Worm (Caenorhabditis elegans) whole organism, L4 larva: ENCODE results near the gene spig-1.

ENCODE experiments used
- F49E8.2 ChIP-seq: sonication (generic microtip); optimal IDR thresholded peaks from 2 replicates; lab custom pipeline; 2016; ENCODE audit warnings: missing compliant biosample characterization, mild to moderate bottlenecking, missing genetic modification characterization, borderline replicate concordance
- T20F7.1 ChIP-seq: fragments of 200-800 bp; sonication (Bioruptor generic); optimal IDR thresholded peaks from 2 replicates; lab custom pipeline; 2018; ENCODE audit warnings: mild to moderate bottlenecking, missing genetic modification characterization, missing compliant biosample characterization
- ZK546.5 ChIP-seq, 2 experiments: sonication (generic microtip); optimal IDR thresholded peaks; 2 replicates each; lab custom pipeline; 2017; ENCODE audit warnings: missing biosample characterization in 2 of 2, missing genetic modification characterization in 2 of 2
- aly-2 ChIP-seq: sonication (generic microtip); optimal IDR thresholded peaks from 2 replicates; lab custom pipeline; 2018; ENCODE audit warnings: missing biosample characterization, missing genetic modification characterization
- hlh-11 ChIP-seq: fragments of 200-800 bp; sonication (Bioruptor generic); optimal IDR thresholded peaks from 2 replicates; lab custom pipeline; 2018; ENCODE audit warnings: mild to moderate bottlenecking, missing genetic modification characterization, missing compliant biosample characterization
- lin-13 ChIP-seq: fragments of 150-350 bp; optimal IDR thresholded peaks from 2 replicates; lab custom pipeline; 2014; ENCODE audit warnings: missing biosample characterization, missing genetic modification reagents, missing genetic modification characterization
- mep-1 ChIP-seq: fragments of 150-350 bp; sonication (generic microtip); optimal IDR thresholded peaks from 3 replicates; lab custom pipeline; 2014; ENCODE audit warnings: missing biosample characterization, missing genetic modification characterization
- nhr-11 ChIP-seq: fragments of 150-350 bp; optimal IDR thresholded peaks from 2 replicates; lab custom pipeline; 2014; ENCODE audit warnings: missing biosample characterization, missing genetic modification characterization
- nhr-237 ChIP-seq: sonication (generic microtip); optimal IDR thresholded peaks from 2 replicates; lab custom pipeline; 2017; ENCODE audit warnings: missing biosample characterization, missing genetic modification characterization
- nhr-48 ChIP-seq: sonication (generic microtip); optimal IDR thresholded peaks from 2 replicates; lab custom pipeline; 2016; ENCODE audit warnings: mild to moderate bottlenecking, missing genetic modification characterization, missing compliant biosample characterization
- pqm-1 ChIP-seq: sonication (generic microtip); optimal IDR thresholded peaks from 2 replicates; lab custom pipeline; 2017; ENCODE audit warnings: missing biosample characterization, missing genetic modification characterization
- saeg-2 ChIP-seq: fragments of 200-800 bp; sonication (Bioruptor generic); IDR thresholded peaks from 2 replicates; pipeline ENCODE4 v1.3.6; 2022; ENCODE audit warnings: missing genetic modification reagents, missing genetic modification characterization, missing compliant biosample characterization
- sdz-12 ChIP-seq: fragments of 200-800 bp; sonication (Bioruptor generic); optimal IDR thresholded peaks from 2 replicates; lab custom pipeline; 2018; ENCODE audit warnings: mild to moderate bottlenecking, missing genetic modification characterization, missing compliant biosample characterization
- snpc-1.2 ChIP-seq: fragments of 200-800 bp; sonication (Bioruptor generic); IDR thresholded peaks from 2 replicates; pipeline ENCODE4 v1.3.6; 2022; ENCODE audit warnings: missing genetic modification reagents, missing genetic modification characterization, missing compliant biosample characterization

DNA sequence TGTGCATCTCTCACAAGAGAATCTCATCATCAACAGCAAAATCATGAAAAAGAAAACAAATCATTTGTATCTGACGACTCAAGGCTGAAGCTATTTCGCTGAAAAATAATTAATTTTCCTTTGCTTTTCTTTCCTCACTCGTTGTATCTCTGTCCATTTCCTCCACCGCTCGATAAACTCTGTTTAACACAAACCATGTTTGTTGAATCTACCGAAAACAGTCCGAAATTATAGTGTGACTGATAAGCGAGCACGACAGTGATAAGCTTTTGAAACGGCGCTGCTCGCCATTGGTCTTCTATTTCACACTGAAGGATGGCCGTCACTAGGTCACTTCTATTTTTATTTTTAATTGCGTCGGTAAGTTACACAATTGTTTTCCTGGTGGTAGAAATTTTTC is 24.1 kb downstream of the spig-1 start, which contains the start of gene npa-1:
- TF ChIP-seq saeg-2 (GFP tag; lab: Robert Waterston, UW) (no peak), pqm-1 (tag; lab: Kevin White, UChicago) (peak; percentile 60), aly-2 (tag; lab: Kevin White, UChicago) (no peak), snpc-1.2 (GFP tag; lab: Robert Waterston, UW) (no peak), nhr-237 (tag; lab: Kevin White, UChicago) (no peak), nhr-48 (tag; lab: Kevin White, UChicago) (no peak), lin-13 (GFP tag; lab: Kevin White, UChicago) (no peak), F49E8.2 (tag; lab: Kevin White, UChicago) (no peak), T20F7.1 (GFP tag; lab: Kevin White, UChicago) (no peak), mep-1 (tag; lab: Kevin White, UChicago) (no peak), sdz-12 (GFP tag; lab: Kevin White, UChicago) (no peak), hlh-11 (tag; lab: Kevin White, UChicago) (peak; percentile 61), nhr-11 (no peak), ZK546.5 (tag; optimal IDR thresholded peaks at IDR 0.05; lab: Kevin White, UChicago) (no peak)
